Worm (Caenorhabditis elegans): ENCODE measurements around the gene W02B8.1.

Gene W02B8.1

ce11 chrII:13916040-13916439 is 14.1 kb upstream of the W02B8.1 start, which contains the start of gene mltn-3:
Gene mltn-3, plus strand, starts transcription at chrII:13916340.
- TF ChIP-seq flt-1 (GFP tag; IDR thresholded peaks at IDR 0.05): no peak
- TF ChIP-seq T22C8.4 (GFP tag; IDR thresholded peaks at IDR 0.05): no peak
- TF ChIP-seq med-1 (GFP tag; optimal IDR thresholded peaks at IDR 0.05; ENCODE audit: insufficient read depth): no peak
- no peak for TF ChIP-seq ref-1 (GFP tag; conservative IDR thresholded peaks at IDR 0.05)
- TF ChIP-seq tab-1 (GFP tag; IDR thresholded peaks at IDR 0.05): no peak
- TF ChIP-seq ztf-29 (GFP tag; IDR thresholded peaks at IDR 0.05): no peak
- TF ChIP-seq cog-1 (tag; optimal IDR thresholded peaks at IDR 0.05): no peak
- TF ChIP-seq klf-2 (GFP tag; conservative IDR thresholded peaks at IDR 0.05): no peak

- TF ChIP-seq ztf-23 (GFP tag; IDR thresholded peaks at IDR 0.05): no peak
- TF ChIP-seq klf-2 (GFP tag; conservative IDR thresholded peaks at IDR 0.05): no peak
- peak; percentile 80 for TF ChIP-seq T22C8.4 (GFP tag; IDR thresholded peaks at IDR 0.05)
- 0 out of 2 replicates have a peak, but pooled peaks have one; percentile 27 for TF ChIP-seq flt-1 (GFP tag; IDR thresholded peaks at IDR 0.05)
- TF ChIP-seq ztf-29 (GFP tag; IDR thresholded peaks at IDR 0.05): no peak
- TF ChIP-seq med-1 (GFP tag; optimal IDR thresholded peaks at IDR 0.05; ENCODE audit: insufficient read depth): no peak
- peak; percentile 37 for TF ChIP-seq cog-1 (tag; optimal IDR thresholded peaks at IDR 0.05)
Measured at ce11 chrII:13908592-13908991, 6.7 kb upstream of the W02B8.1 start, which contains the start of gene citk-1. Gene citk-1, plus strand, starts transcription at chrII:13908914.

ce11 chrII:13907615-13908014 is 5.7 kb upstream of the W02B8.1 start:
- TF ChIP-seq tab-1 (GFP tag; IDR thresholded peaks at IDR 0.05) (no peak), med-1 (GFP tag; optimal IDR thresholded peaks at IDR 0.05; ENCODE audit: insufficient read depth) (no peak), ref-1 (GFP tag; conservative IDR thresholded peaks at IDR 0.05) (no peak)

- peak; percentile 61; the same call in 1 of the 2 replicates for TF ChIP-seq tab-1 (GFP tag; IDR thresholded peaks at IDR 0.05)
Measured at ce11 chrII:13905556-13905955, 3.6 kb upstream of the W02B8.1 start.

ce11 chrII:13903482-13903881 is 1.6 kb upstream of the W02B8.1 start:
- TF ChIP-seq klf-2 (GFP tag; conservative IDR thresholded peaks at IDR 0.05) (no peak), med-1 (GFP tag; optimal IDR thresholded peaks at IDR 0.05; ENCODE audit: insufficient read depth) (no peak), T22C8.4 (GFP tag; IDR thresholded peaks at IDR 0.05) (no peak), cog-1 (tag; optimal IDR thresholded peaks at IDR 0.05) (no peak), ref-1 (GFP tag; conservative IDR thresholded peaks at IDR 0.05) (no peak), ztf-29 (GFP tag; IDR thresholded peaks at IDR 0.05) (no peak), flt-1 (GFP tag; IDR thresholded peaks at IDR 0.05) (no peak), tab-1 (GFP tag; IDR thresholded peaks at IDR 0.05) (no peak), ztf-23 (GFP tag; IDR thresholded peaks at IDR 0.05) (no peak)

ce11 chrII:13899777-13900176 is 2.1 kb downstream of the W02B8.1 start:
- no peak for TF ChIP-seq med-1 (GFP tag; optimal IDR thresholded peaks at IDR 0.05; ENCODE audit: insufficient read depth)
- TF ChIP-seq flt-1 (GFP tag; IDR thresholded peaks at IDR 0.05): no peak
- no peak for TF ChIP-seq klf-2 (GFP tag; conservative IDR thresholded peaks at IDR 0.05)
- peak; percentile 50; the same call in 1 of the 2 replicates for TF ChIP-seq T22C8.4 (GFP tag; IDR thresholded peaks at IDR 0.05)
- no peak for TF ChIP-seq tab-1 (GFP tag; IDR thresholded peaks at IDR 0.05)

- TF ChIP-seq flt-1 (GFP tag; IDR thresholded peaks at IDR 0.05): no peak
- no peak for TF ChIP-seq ztf-23 (GFP tag; IDR thresholded peaks at IDR 0.05)
- TF ChIP-seq ztf-29 (GFP tag; IDR thresholded peaks at IDR 0.05): no peak
- TF ChIP-seq T22C8.4 (GFP tag; IDR thresholded peaks at IDR 0.05): no peak
- TF ChIP-seq klf-2 (GFP tag; conservative IDR thresholded peaks at IDR 0.05): no peak
- TF ChIP-seq cog-1 (tag; optimal IDR thresholded peaks at IDR 0.05): no peak
- TF ChIP-seq tab-1 (GFP tag; IDR thresholded peaks at IDR 0.05): no peak
- TF ChIP-seq ref-1 (GFP tag; conservative IDR thresholded peaks at IDR 0.05): no peak
- no peak for TF ChIP-seq med-1 (GFP tag; optimal IDR thresholded peaks at IDR 0.05; ENCODE audit: insufficient read depth)
Measured at ce11 chrII:13896279-13896774, 5.6 kb downstream of the W02B8.1 start.

- TF ChIP-seq cog-1 (tag; optimal IDR thresholded peaks at IDR 0.05): peak; percentile 28
- no peak for TF ChIP-seq tab-1 (GFP tag; IDR thresholded peaks at IDR 0.05)
Measured at ce11 chrII:13888278-13888677, 13.6 kb downstream of the W02B8.1 start, which contains the start of gene mcd-1. Gene mcd-1, plus strand, starts transcription at chrII:13888544.

- no peak for TF ChIP-seq ztf-29 (GFP tag; IDR thresholded peaks at IDR 0.05)
- no peak for TF ChIP-seq ref-1 (GFP tag; conservative IDR thresholded peaks at IDR 0.05)
- TF ChIP-seq ztf-23 (GFP tag; IDR thresholded peaks at IDR 0.05): no peak
- TF ChIP-seq flt-1 (GFP tag; IDR thresholded peaks at IDR 0.05): no peak
- no peak for TF ChIP-seq med-1 (GFP tag; optimal IDR thresholded peaks at IDR 0.05; ENCODE audit: insufficient read depth)
- TF ChIP-seq T22C8.4 (GFP tag; IDR thresholded peaks at IDR 0.05): no peak
- TF ChIP-seq cog-1 (tag; optimal IDR thresholded peaks at IDR 0.05): no peak
- no peak for TF ChIP-seq klf-2 (GFP tag; conservative IDR thresholded peaks at IDR 0.05)
- no peak for TF ChIP-seq tab-1 (GFP tag; IDR thresholded peaks at IDR 0.05)
Measured at ce11 chrII:13886431-13886830, 15.5 kb downstream of the W02B8.1 start.

- TF ChIP-seq T22C8.4 (GFP tag; IDR thresholded peaks at IDR 0.05) (no peak), ztf-29 (GFP tag; IDR thresholded peaks at IDR 0.05) (no peak), cog-1 (tag; optimal IDR thresholded peaks at IDR 0.05) (no peak), klf-2 (GFP tag; conservative IDR thresholded peaks at IDR 0.05) (no peak), ztf-23 (GFP tag; IDR thresholded peaks at IDR 0.05) (no peak), med-1 (GFP tag; optimal IDR thresholded peaks at IDR 0.05; ENCODE audit: insufficient read depth) (no peak), flt-1 (GFP tag; IDR thresholded peaks at IDR 0.05) (no peak)
Measured at ce11 chrII:13882405-13882804, 19.5 kb downstream of the W02B8.1 start, which contains the start of gene hda-10. Gene hda-10, plus strand, starts transcription at chrII:13882705.

ce11 chrII:13879589-13879988 is 22.3 kb downstream of the W02B8.1 start:
- TF ChIP-seq ztf-29 (GFP tag; IDR thresholded peaks at IDR 0.05) (no peak), flt-1 (GFP tag; IDR thresholded peaks at IDR 0.05) (no peak), ref-1 (GFP tag; conservative IDR thresholded peaks at IDR 0.05) (no peak), T22C8.4 (GFP tag; IDR thresholded peaks at IDR 0.05) (no peak), klf-2 (GFP tag; conservative IDR thresholded peaks at IDR 0.05) (no peak), med-1 (GFP tag; optimal IDR thresholded peaks at IDR 0.05; ENCODE audit: insufficient read depth) (no peak), ztf-23 (GFP tag; IDR thresholded peaks at IDR 0.05) (no peak)

Measured in whole organism, midembryonic.